Worm (Caenorhabditis elegans): ENCODE results near the gene F07E5.8.

DNA sequence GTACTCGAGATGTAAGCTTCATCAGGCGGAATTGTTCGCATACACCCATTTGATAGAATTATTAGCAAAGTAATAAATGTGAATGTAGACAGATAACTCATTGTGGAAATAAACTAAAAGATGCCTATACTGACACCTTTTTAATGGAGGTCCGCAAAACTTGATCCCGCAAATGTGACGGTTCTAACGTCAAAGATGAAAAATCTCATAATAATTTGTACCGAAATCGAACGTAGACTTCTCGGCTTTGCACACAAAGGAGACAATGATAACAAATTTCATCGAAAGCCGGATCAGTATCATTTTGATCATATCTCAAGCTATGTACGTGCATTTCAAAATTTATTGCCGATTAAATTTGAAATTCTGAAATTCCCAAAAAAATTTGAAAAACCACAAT is 32.9 kb upstream of the F07E5.8 start, which contains the start of gene R52.4:
- TF ChIP-seq bed-1 (GFP tag; IDR thresholded peaks at IDR 0.05) (no peak), madf-10 (tag; optimal IDR thresholded peaks at IDR 0.05) (no peak), ets-4 (GFP tag; optimal IDR thresholded peaks at IDR 0.05) (no peak), sea-2 (GFP tag; IDR thresholded peaks at IDR 0.05) (no peak), hsf-1 (GFP tag; IDR thresholded peaks at IDR 0.05) (no peak)

All from whole organism, young adult.